Fruit fly (Drosophila melanogaster): ENCODE data around the gene TfIIFalpha.

TfIIFalpha gene

DNA sequence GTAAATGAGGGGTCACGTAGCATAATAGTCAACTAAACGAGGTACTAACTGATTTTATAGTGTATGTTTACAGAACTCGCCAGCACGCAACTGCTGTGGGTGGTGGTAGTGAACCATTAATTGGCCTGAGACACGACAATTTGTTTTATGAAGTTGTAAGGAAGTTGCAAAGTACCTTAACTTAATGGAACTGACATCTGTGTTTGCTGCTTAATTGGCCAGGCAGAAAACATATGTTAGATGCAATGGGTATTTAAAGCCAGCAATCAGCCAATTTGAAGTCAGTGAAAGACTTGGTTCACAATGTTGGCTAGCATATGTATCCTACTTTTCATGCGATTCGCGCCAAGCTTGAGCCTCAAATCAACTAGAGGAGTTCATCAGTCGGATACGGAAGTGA lies 38.6 kb upstream of the TfIIFalpha start, which contains the start of gene CG17917:
TSS of gene CG17917 (plus strand) at position 301 of the 400 bp plus-strand sequence.
- TF ChIP-seq sv (GFP tag; optimal IDR thresholded peaks at IDR 0.05) (no peak), Sp1 (GFP tag; optimal IDR thresholded peaks at IDR 0.05) (no peak), tai (GFP tag; optimal IDR thresholded peaks at IDR 0.05) (no peak), foxo (GFP tag; optimal IDR thresholded peaks at IDR 0.05) (no peak), Hnf4 (GFP tag; optimal IDR thresholded peaks at IDR 0.05) (no peak), dmrt93B (GFP tag; optimal IDR thresholded peaks at IDR 0.05) (no peak)

DNA sequence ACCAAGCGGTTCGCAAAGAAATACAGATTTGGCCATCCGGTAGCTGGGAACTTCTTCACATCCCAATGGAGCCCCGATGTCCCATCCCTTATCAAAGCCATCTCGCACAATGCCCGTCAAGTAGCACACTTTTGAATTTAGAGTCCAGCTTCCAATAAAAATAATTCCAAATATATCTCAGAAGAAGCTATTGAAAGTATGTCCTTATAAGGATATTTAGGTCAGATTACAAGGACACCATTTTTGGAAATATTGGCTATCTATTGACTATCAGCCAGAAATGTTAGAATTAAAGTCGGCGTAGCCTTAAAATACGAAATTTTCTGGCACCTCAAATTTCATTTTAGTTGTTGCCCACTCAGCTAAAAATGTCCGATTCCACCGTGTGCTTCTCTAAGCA lies 37.6 kb upstream of the TfIIFalpha start, which contains the start of gene CG10298:
TSS of gene CG10298 (plus strand) at position 301 of the 400 bp plus-strand sequence.
- TF ChIP-seq N (GFP tag; optimal IDR thresholded peaks at IDR 0.05): no peak
- TF ChIP-seq Hnf4 (GFP tag; optimal IDR thresholded peaks at IDR 0.05): no peak
- TF ChIP-seq CG9705 (GFP tag; optimal IDR thresholded peaks at IDR 0.05): no peak
- TF ChIP-seq Abd-B (GFP tag; optimal IDR thresholded peaks at IDR 0.05): no peak
- TF ChIP-seq brk (GFP tag; optimal IDR thresholded peaks at IDR 0.05): no peak
- TF ChIP-seq woc (GFP tag; optimal IDR thresholded peaks at IDR 0.05): no peak
- TF ChIP-seq OdsH (GFP tag; optimal IDR thresholded peaks at IDR 0.05): no peak
- TF ChIP-seq jim (GFP tag; optimal IDR thresholded peaks at IDR 0.05): no peak
- no peak for TF ChIP-seq sv (GFP tag; optimal IDR thresholded peaks at IDR 0.05)
- no peak for TF ChIP-seq rgr (GFP tag; optimal IDR thresholded peaks at IDR 0.05)
- TF ChIP-seq foxo (GFP tag; optimal IDR thresholded peaks at IDR 0.05): no peak
- no peak for TF ChIP-seq Jra (GFP tag; optimal IDR thresholded peaks at IDR 0.05)
- TF ChIP-seq pan (optimal IDR thresholded peaks at IDR 0.05): no peak
- no peak for TF ChIP-seq Dfd (GFP tag; optimal IDR thresholded peaks at IDR 0.05)
- no peak for TF ChIP-seq GATAd (GFP tag; optimal IDR thresholded peaks at IDR 0.05)
- no peak for TF ChIP-seq Rel (GFP tag; optimal IDR thresholded peaks at IDR 0.05)
- TF ChIP-seq Rel (tag; optimal IDR thresholded peaks at IDR 0.05): no peak
- no peak for TF ChIP-seq HLH106 (tag; optimal IDR thresholded peaks at IDR 0.05)

DNA sequence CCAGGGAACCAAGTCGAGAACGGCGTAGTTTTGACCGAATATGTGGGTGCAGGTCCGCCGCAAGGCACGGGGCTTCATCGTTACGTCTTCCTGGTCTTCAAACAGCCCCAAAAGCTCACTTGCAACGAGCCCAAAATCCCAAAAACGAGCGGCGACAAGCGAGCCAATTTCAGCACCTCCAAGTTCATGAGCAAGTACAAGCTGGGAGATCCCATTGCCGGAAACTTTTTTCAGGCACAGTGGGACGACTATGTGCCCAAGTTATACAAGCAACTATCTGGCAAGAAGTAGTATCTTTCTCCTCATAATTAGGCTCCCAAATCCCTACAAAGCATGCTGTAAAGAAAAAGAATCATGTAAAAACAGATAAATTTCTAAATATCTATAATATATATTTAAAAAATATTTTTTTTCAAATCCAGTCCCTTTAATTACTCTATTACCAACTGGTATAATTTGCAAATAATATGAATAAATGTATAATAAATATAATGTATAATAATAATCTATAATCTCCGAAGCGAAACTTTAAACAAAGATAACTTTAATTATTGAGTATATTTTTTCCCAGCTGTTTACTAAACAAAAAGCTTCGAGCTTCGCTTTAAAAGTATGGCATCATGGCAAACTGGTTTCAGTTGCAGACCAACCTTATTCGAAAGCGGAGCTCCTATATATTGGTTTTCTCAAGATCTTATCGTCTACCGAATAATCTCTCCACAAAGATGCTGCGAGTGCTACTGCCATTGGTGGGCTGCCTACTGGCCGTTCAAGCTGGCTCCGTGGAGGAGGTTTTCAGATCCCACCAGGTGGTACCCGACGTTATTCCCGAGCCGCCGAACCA lies 36.6 kb upstream of the TfIIFalpha start, which contains the start of gene CG17919:
TSS of gene CG17919 (plus strand) at position 634 of the 844 bp plus-strand sequence.
- TF ChIP-seq Hr83 (GFP tag; optimal IDR thresholded peaks at IDR 0.05; ENCODE audit: poor library complexity, severe bottlenecking) (peak; percentile 72), dl (GFP tag; optimal IDR thresholded peaks at IDR 0.05; ENCODE audit: insufficient read depth in 1 of 2, partially characterized antibody in 2 of 2) (no peak), Abd-B (GFP tag; optimal IDR thresholded peaks at IDR 0.05) (no peak), usp (GFP tag; optimal IDR thresholded peaks at IDR 0.05) (no peak), h (GFP tag; optimal IDR thresholded peaks at IDR 0.05) (peak; percentile 21), dsf (GFP tag; optimal IDR thresholded peaks at IDR 0.05; ENCODE audit: borderline replicate concordance) (no peak), Dif (GFP tag; optimal IDR thresholded peaks at IDR 0.05; ENCODE audit: partially characterized antibody) (peak; percentile 16), fru (GFP tag; optimal IDR thresholded peaks at IDR 0.05) (peak; percentile 28), Rel (GFP tag; optimal IDR thresholded peaks at IDR 0.05) (no peak), Rel (tag; optimal IDR thresholded peaks at IDR 0.05) (peak; percentile 62)

DNA sequence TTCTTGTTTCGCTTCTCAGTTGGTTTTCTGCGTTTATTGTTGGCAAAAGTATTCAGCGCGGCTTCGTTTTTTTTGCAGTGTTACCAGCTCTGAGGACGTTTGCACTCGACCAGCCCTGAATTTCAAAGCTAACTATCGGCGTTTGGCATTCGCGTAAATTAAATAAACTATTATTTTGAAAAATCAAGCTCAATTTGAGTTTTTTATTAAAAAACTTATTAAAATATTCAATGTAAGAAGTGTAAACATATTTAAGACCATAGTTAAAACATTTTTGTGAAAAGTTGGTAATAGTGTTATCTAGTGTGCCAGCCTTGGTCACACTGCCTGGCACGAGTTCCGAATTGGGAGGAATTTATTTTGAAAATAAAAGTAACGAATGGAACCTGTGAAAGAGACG lies 34.5 kb upstream of the TfIIFalpha start, which contains the start of the genes SmD2 and CG18048:
TSS of gene SmD2 (minus strand) at position 98 of the 400 bp plus-strand sequence.
TSS of gene CG18048 (plus strand) at position 298 of the 400 bp plus-strand sequence.
- TF ChIP-seq Vsx2 (GFP tag; optimal IDR thresholded peaks at IDR 0.05; ENCODE audit: partially characterized antibody): no peak
- peak; percentile 7 for TF ChIP-seq HLH106 (tag; optimal IDR thresholded peaks at IDR 0.05)
- TF ChIP-seq N (GFP tag; optimal IDR thresholded peaks at IDR 0.05): no peak
- TF ChIP-seq CG9705 (GFP tag; optimal IDR thresholded peaks at IDR 0.05): no peak
- TF ChIP-seq Sp1 (GFP tag; optimal IDR thresholded peaks at IDR 0.05): peak; percentile 4
- TF ChIP-seq Hnf4 (GFP tag; optimal IDR thresholded peaks at IDR 0.05): no peak
- no peak for TF ChIP-seq GATAd (GFP tag; optimal IDR thresholded peaks at IDR 0.05)
- no peak for TF ChIP-seq Rel (GFP tag; optimal IDR thresholded peaks at IDR 0.05)
- no peak for TF ChIP-seq Rel (tag; optimal IDR thresholded peaks at IDR 0.05)
- TF ChIP-seq h (GFP tag; optimal IDR thresholded peaks at IDR 0.05): peak; percentile 20
- peak; percentile 11 for TF ChIP-seq woc (GFP tag; optimal IDR thresholded peaks at IDR 0.05)
- TF ChIP-seq sv (GFP tag; optimal IDR thresholded peaks at IDR 0.05): no peak
- TF ChIP-seq dsf (GFP tag; optimal IDR thresholded peaks at IDR 0.05; ENCODE audit: borderline replicate concordance): no peak

DNA sequence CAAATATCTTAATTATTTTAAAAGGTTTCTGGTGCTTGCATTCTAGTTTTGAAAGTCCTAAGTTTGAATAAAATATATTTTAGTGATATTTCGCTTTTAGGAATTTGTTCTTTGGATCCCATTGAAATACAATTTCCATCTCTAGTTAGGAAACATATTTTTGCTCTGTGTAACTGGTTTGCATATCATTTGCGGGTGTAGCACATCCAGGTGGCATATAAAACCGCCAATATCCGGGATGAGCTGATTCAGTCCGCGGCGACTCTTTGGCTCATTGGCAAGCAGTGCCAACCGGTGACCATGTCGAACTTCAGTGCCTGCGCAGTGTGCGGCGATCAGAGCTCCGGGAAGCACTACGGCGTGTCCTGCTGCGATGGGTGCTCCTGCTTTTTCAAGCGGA lies 31.3 kb upstream of the TfIIFalpha start, which contains the start of gene Hr83:
TSS of gene Hr83 (plus strand) at position 301 of the 400 bp plus-strand sequence.
- TF ChIP-seq Hnf4 (GFP tag; optimal IDR thresholded peaks at IDR 0.05) (no peak), pan (optimal IDR thresholded peaks at IDR 0.05) (no peak), Dfd (GFP tag; optimal IDR thresholded peaks at IDR 0.05) (no peak), dsf (GFP tag; optimal IDR thresholded peaks at IDR 0.05; ENCODE audit: borderline replicate concordance) (no peak), Dif (GFP tag; optimal IDR thresholded peaks at IDR 0.05; ENCODE audit: partially characterized antibody) (no peak), h (GFP tag; optimal IDR thresholded peaks at IDR 0.05) (no peak)
